Fruit fly (Drosophila melanogaster) whole organism: Measurements from ENCODE around the gene CG32091.
"Not testable (repeated sequence)": the region's sequence is repeated elsewhere in the genome, so short reads cannot be mapped to it uniquely, and the experiment has no call there.

Source experiments
- CG8478 ChIP-seq: fragments of >200 bp; optimal IDR thresholded peaks from 2 replicates; lab custom pipeline; 2018; ENCODE audit warnings: inconsistent platforms
- Dll ChIP-seq: fragments of >200 bp; optimal IDR thresholded peaks from 2 replicates; lab custom pipeline; 2017
- EcR ChIP-seq, 2 experiments: fragments of >200 bp; optimal IDR thresholded peaks; 2 replicates each; lab custom pipeline; 2017; ENCODE audit warnings: missing biosample characterization in 2 of 2, missing genetic modification characterization in 2 of 2, missing genetic modification reagents in 2 of 2
- pan ChIP-seq: fragments of >200 bp; optimal IDR thresholded peaks from 2 replicates; lab custom pipeline; 2017
- psq ChIP-seq: fragments of >200 bp; optimal IDR thresholded peaks from 2 replicates; lab custom pipeline; 2017
- usp ChIP-seq: fragments of >200 bp; optimal IDR thresholded peaks from 2 replicates; lab custom pipeline; 2017; ENCODE audit warnings: missing biosample characterization, missing genetic modification characterization, mixed read lengths

CG32091 gene

dm6 chr3L:11631092-11631491, at the start of gene CG32091:
TSS of gene CG32091 (plus strand) at chr3L:11631392.
- TF ChIP-seq Dll = no peak
- no peak for TF ChIP-seq EcR (GFP tag; optimal IDR thresholded peaks at IDR 0.05; lab: Kevin White, UChicago)
- no peak for TF ChIP-seq usp (GFP tag; lab: Kevin White, UChicago)
- no peak for TF ChIP-seq psq (lab: Kevin White, UChicago)
- no peak for TF ChIP-seq pan (lab: Kevin White, UChicago)
- TF ChIP-seq CG8478 (lab: Kevin White, UChicago) = no peak

dm6 chr3L:11582097-11582496, 49.1 kb upstream of the CG32091 start, which contains the start of gene CG33269:
TSS of gene CG33269 (minus strand) at chr3L:11582197.
- TF ChIP-seq CG8478 (lab: Kevin White, UChicago) (no peak), pan (lab: Kevin White, UChicago) (no peak), psq (lab: Kevin White, UChicago) (no peak), Dll (no peak), EcR (GFP tag; optimal IDR thresholded peaks at IDR 0.05; lab: Kevin White, UChicago) (no peak), usp (GFP tag; lab: Kevin White, UChicago) (no peak)

- TF ChIP-seq pan (lab: Kevin White, UChicago) = no peak
- no peak for TF ChIP-seq Dll
- no peak for TF ChIP-seq usp (GFP tag; lab: Kevin White, UChicago)
- no peak for TF ChIP-seq EcR (GFP tag; optimal IDR thresholded peaks at IDR 0.05; lab: Kevin White, UChicago)
- no peak for TF ChIP-seq psq (lab: Kevin White, UChicago)
- TF ChIP-seq CG8478 (lab: Kevin White, UChicago) = no peak
Measured at dm6 chr3L:11583964-11584363, 47.2 kb upstream of the CG32091 start, which contains the start of gene CG32086. TSS of gene CG32086 (minus strand) at chr3L:11584064.

- TF ChIP-seq Dll (peak; percentile 70), psq (lab: Kevin White, UChicago) (no peak), usp (GFP tag; lab: Kevin White, UChicago) (no peak), CG8478 (lab: Kevin White, UChicago) (no peak), EcR (GFP tag; optimal IDR thresholded peaks at IDR 0.05; lab: Kevin White, UChicago) (no peak)
Measured at dm6 chr3L:11586794-11587462, 44.3 kb upstream of the CG32091 start.

- TF ChIP-seq EcR (GFP tag; optimal IDR thresholded peaks at IDR 0.05; lab: Kevin White, UChicago) = no peak
- no peak for TF ChIP-seq psq (lab: Kevin White, UChicago)
- TF ChIP-seq pan (lab: Kevin White, UChicago) = no peak
Measured at dm6 chr3L:11587720-11588580, 43.2 kb upstream of the CG32091 start, which contains the start of gene rt. TSS of gene rt (minus strand) at chr3L:11587770.

- TF ChIP-seq EcR (GFP tag; optimal IDR thresholded peaks at IDR 0.05; lab: Kevin White, UChicago) = no peak
- no peak for TF ChIP-seq Dll
- no peak for TF ChIP-seq CG8478 (lab: Kevin White, UChicago)
- TF ChIP-seq psq (lab: Kevin White, UChicago) = no peak
- TF ChIP-seq pan (lab: Kevin White, UChicago) = no peak
- TF ChIP-seq usp (GFP tag; lab: Kevin White, UChicago) = no peak
Measured at dm6 chr3L:11588594-11588993, 42.6 kb upstream of the CG32091 start.

- not testable (repeated sequence) for TF ChIP-seq Dll; usp (GFP tag; lab: Kevin White, UChicago); EcR (GFP tag; optimal IDR thresholded peaks at IDR 0.05; lab: Kevin White, UChicago)
Measured at dm6 chr3L:11589395-11589794, 41.8 kb upstream of the CG32091 start, which contains the start of gene CG7377. TSS of gene CG7377 (plus strand) at chr3L:11589695.

dm6 chr3L:11591131-11591530, 40.1 kb upstream of the CG32091 start, which contains the start of gene CG33268:
TSS of gene CG33268 (minus strand) at chr3L:11591231.
- TF ChIP-seq pan (lab: Kevin White, UChicago) (no peak), EcR (GFP tag; optimal IDR thresholded peaks at IDR 0.05; lab: Kevin White, UChicago) (no peak), usp (GFP tag; lab: Kevin White, UChicago) (no peak), psq (lab: Kevin White, UChicago) (no peak), Dll (no peak), CG8478 (lab: Kevin White, UChicago) (no peak)

- TF ChIP-seq usp (GFP tag; lab: Kevin White, UChicago) (no peak), Dll (no peak), pan (lab: Kevin White, UChicago) (no peak), psq (lab: Kevin White, UChicago) (no peak), CG8478 (lab: Kevin White, UChicago) (no peak), EcR (GFP tag; optimal IDR thresholded peaks at IDR 0.05; lab: Kevin White, UChicago) (no peak)
Measured at dm6 chr3L:11591803-11592202, 39.4 kb upstream of the CG32091 start.

dm6 chr3L:11593778-11594177, 37.4 kb upstream of the CG32091 start:
- no peak for TF ChIP-seq usp (GFP tag; lab: Kevin White, UChicago)
- no peak for TF ChIP-seq pan (lab: Kevin White, UChicago)
- no peak for TF ChIP-seq Dll
- TF ChIP-seq CG8478 (lab: Kevin White, UChicago) = no peak
- TF ChIP-seq EcR (GFP tag; optimal IDR thresholded peaks at IDR 0.05; lab: Kevin White, UChicago) = no peak
- TF ChIP-seq psq (lab: Kevin White, UChicago) = no peak

dm6 chr3L:11596585-11597252, 34.5 kb upstream of the CG32091 start, which contains the start of gene CG7368:
TSS of gene CG7368 (plus strand) at chr3L:11597202.
- TF ChIP-seq pan (lab: Kevin White, UChicago) (no peak), usp (GFP tag; lab: Kevin White, UChicago) (no peak), EcR (GFP tag; optimal IDR thresholded peaks at IDR 0.05; lab: Kevin White, UChicago) (no peak), psq (lab: Kevin White, UChicago) (no peak), CG8478 (lab: Kevin White, UChicago) (no peak), Dll (no peak)
